Fruit fly (Drosophila melanogaster) whole organism: ENCODE data around the gene CG14258.

ENCODE experiments used
- CG8478 ChIP-seq: fragments of >200 bp; optimal IDR thresholded peaks from 2 replicates; lab custom pipeline; 2018; ENCODE audit warnings: inconsistent platforms
- Dll ChIP-seq: fragments of >200 bp; optimal IDR thresholded peaks from 2 replicates; lab custom pipeline; 2017
- EcR ChIP-seq, 2 experiments: fragments of >200 bp; optimal IDR thresholded peaks; 2 replicates each; lab custom pipeline; 2017; ENCODE audit warnings: missing biosample characterization in 2 of 2, missing genetic modification characterization in 2 of 2, missing genetic modification reagents in 2 of 2
- pan ChIP-seq: fragments of >200 bp; optimal IDR thresholded peaks from 2 replicates; lab custom pipeline; 2017
- psq ChIP-seq: fragments of >200 bp; optimal IDR thresholded peaks from 2 replicates; lab custom pipeline; 2017
- usp ChIP-seq: fragments of >200 bp; optimal IDR thresholded peaks from 2 replicates; lab custom pipeline; 2017; ENCODE audit warnings: missing biosample characterization, missing genetic modification characterization, mixed read lengths

CG14258 gene

DNA sequence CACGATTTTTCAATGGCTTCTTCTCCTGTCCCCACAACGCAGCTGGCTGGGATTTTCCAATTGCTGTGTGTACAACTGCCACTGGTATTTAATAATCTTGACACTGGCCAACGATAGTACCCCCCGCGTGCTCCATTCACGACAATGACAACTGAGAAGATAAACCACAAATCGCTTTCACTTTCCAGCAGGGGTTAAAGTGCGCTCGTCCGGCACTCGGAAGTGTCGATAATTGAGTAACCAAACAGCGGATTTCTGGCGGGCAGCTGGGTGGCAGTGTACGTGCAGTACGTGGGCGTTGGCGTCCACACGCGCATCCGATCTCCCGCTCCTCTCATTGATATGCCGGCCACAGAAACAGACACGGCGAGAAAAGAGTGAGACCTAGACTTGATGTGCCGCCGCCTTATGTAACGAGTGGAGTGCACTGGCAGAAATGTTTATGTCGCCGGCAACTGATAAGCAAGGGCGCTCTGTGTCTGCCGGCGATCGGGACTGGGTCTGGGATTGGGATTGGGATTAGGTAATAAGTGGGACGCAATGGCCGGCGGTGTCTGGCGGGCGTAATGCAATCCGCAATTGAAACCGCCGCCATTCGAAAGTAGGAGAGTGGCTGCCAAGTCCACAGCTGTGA lies 41.9 kb downstream of the CG14258 start:
- TF ChIP-seq usp, result no peak
- no peak for TF ChIP-seq pan (lab: Kevin White, UChicago)
- no peak for TF ChIP-seq Dll (lab: Kevin White, UChicago)
- TF ChIP-seq psq (lab: Kevin White, UChicago), result no peak
- no peak for TF ChIP-seq EcR (GFP tag; optimal IDR thresholded peaks at IDR 0.05; lab: Kevin White, UChicago)
- no peak for TF ChIP-seq CG8478 (lab: Kevin White, UChicago)

DNA sequence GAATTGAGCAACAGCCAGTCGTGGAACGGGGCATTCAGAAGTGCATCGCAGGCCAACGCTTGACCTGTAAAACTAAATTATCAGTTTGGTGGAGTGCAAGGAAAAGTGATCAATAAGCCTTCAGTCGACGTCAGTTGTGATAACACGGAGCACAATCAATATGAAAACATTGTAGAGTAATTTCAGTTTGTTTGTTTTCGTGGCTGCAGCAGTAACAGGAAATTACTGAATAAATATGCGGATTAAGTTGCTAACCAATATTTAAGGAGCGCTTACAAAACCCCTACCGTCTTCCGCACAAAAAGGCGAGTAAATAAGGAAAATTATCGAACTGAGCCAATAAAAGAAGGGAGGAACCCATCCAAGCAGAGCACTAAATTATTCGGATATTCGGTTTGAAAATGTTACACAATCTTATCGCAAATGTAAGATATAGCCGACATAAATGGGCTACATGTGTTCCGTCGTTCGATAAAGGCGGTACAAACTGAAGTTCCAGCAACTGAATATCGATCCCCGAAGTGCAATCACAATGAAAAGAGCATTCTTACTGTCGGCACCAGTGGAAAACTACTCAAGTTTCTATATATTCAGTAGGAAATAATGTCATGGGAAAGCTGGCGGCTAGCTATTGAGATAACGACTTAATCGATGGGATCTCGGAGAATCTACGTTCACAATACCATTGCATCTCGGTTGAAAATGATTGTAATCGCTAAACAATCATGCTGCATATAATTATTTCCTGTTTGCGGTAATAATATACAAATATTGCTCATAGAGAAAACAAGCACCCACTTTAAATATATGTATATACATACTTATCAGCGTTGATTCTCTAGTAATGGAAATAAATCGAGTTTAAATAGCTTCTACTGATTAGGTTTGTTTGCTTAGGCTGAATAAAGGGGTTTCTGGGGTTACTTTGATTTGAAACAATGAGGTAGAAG lies 43.0 kb downstream of the CG14258 start:
- TF ChIP-seq usp (no peak), psq (lab: Kevin White, UChicago) (no peak), CG8478 (lab: Kevin White, UChicago) (no peak), EcR (GFP tag; optimal IDR thresholded peaks at IDR 0.05; lab: Kevin White, UChicago) (no peak), pan (lab: Kevin White, UChicago) (no peak), Dll (lab: Kevin White, UChicago) (no peak)

DNA sequence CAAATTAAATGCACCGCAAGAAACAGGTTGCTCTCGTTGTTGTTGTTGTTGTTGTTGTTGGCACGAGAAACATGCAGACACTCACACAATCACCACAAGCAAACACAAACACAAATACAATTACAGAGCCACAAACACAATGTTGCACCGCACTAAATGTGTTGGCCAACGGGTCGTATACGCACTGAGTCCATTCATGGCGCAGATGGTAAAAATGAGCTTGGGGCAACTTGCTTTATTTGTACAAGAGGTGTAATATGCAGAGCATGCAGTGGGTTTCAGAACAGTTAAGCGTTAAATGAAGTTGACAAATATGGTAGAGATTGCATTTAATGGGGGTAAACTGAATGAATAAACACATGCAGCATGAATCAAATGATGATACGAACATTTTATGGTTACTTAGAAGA lies 45.0 kb downstream of the CG14258 start:
- TF ChIP-seq psq (lab: Kevin White, UChicago) (no peak), EcR (GFP tag; optimal IDR thresholded peaks at IDR 0.05; lab: Kevin White, UChicago) (no peak), CG8478 (lab: Kevin White, UChicago) (no peak), Dll (lab: Kevin White, UChicago) (no peak), pan (lab: Kevin White, UChicago) (no peak), usp (no peak)

DNA sequence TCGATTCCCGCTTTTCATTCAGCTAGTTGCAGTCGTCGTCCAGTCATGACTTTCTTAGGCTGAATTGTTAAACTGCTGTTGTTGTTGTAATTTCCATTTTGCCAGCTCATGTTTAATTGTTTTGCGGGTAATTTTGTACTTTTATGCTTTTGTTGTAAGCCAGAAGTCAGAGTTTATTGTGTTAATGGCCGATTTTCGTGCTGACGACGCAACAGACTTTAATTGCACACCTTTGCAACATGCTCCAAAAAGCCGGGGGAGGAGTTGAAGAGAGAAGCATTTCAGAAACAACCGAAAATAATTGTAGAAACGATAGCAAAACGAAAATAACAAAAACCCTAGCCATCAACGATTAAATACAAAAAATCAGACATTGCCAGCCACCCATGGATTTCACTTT lies 45.8 kb downstream of the CG14258 start:
- no peak for TF ChIP-seq CG8478 (lab: Kevin White, UChicago)

DNA sequence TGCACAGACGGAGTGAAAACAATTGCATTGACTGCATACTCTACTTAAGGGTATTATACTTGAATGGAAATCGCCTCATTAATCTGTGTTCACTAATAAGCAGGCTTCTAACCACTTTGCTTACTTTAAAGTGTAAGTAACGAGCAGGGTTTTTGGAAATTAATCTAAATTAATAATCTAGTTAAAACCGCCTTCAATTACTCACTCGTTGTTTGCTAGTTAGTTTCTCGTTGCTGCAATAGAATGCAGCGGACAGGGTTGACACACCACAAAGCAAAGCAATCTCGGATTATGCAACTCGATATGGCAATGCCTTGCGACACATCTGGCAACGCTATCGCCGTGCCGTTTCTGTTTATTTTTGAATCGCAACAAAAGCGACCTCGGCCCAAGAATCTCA lies 47.0 kb downstream of the CG14258 start:
- no peak for TF ChIP-seq EcR (GFP tag; optimal IDR thresholded peaks at IDR 0.05; lab: Kevin White, UChicago)
- TF ChIP-seq pan (lab: Kevin White, UChicago), result no peak
- no peak for TF ChIP-seq Dll (lab: Kevin White, UChicago)
- no peak for TF ChIP-seq psq (lab: Kevin White, UChicago)
- no peak for TF ChIP-seq CG8478 (lab: Kevin White, UChicago)
- TF ChIP-seq usp, result no peak
